Worm (Caenorhabditis elegans) whole organism, L1 larva: ENCODE data around the gene str-146.

ENCODE experiments used
- ceh-63 ChIP-seq: fragments of 200-800 bp; sonication (Bioruptor generic); optimal IDR thresholded peaks from 2 replicates; lab custom pipeline; 2018; ENCODE audit warnings: mild to moderate bottlenecking, missing genetic modification characterization, missing compliant biosample characterization
- dpl-1 ChIP-seq, 3 experiments: fragments of 150-350 bp in 2 of 3; sonication (generic microtip) in 1 of 3; optimal IDR thresholded peaks; 2 replicates each; lab custom pipeline; 2014 to 2017; ENCODE audit warnings: missing biosample characterization in 3 of 3, missing genetic modification characterization in 3 of 3, missing genetic modification reagents in 3 of 3
- elt-2 ChIP-seq: sonication (generic microtip); optimal IDR thresholded peaks from 2 replicates; lab custom pipeline; 2016; ENCODE audit warnings: missing genetic modification characterization, mild to moderate bottlenecking, inconsistent platforms, missing compliant biosample characterization, missing genetic modification reagents
- elt-3 ChIP-seq, 6 experiments: fragments of 150-350 bp in 1 of 6; sonication (generic microtip); optimal IDR thresholded peaks; 2 replicates each; lab custom pipeline; 2017 to 2018; ENCODE audit warnings: missing biosample characterization in 6 of 6, missing genetic modification characterization in 6 of 6, inconsistent platforms in 1 of 6
- hlh-17 ChIP-seq: fragments of 200-800 bp; sonication (Bioruptor generic); optimal IDR thresholded peaks from 2 replicates; lab custom pipeline; 2018; ENCODE audit warnings: missing genetic modification characterization, mild to moderate bottlenecking, missing compliant biosample characterization, moderate library complexity, borderline replicate concordance
- nhr-28 ChIP-seq: fragments of 150-350 bp; optimal IDR thresholded peaks from 2 replicates; lab custom pipeline; 2014; ENCODE audit warnings: missing biosample characterization, missing genetic modification characterization
- skn-1 ChIP-seq: fragments of 150-350 bp; optimal IDR thresholded peaks from 2 replicates; lab custom pipeline; 2014; ENCODE audit warnings: missing biosample characterization, missing genetic modification characterization
- snpc-4 ChIP-seq: fragments of 150-350 bp; optimal IDR thresholded peaks from 2 replicates; lab custom pipeline; 2014; ENCODE audit warnings: missing biosample characterization, missing genetic modification characterization
- unc-62 ChIP-seq: fragments of 150-350 bp; optimal IDR thresholded peaks from 2 replicates; lab custom pipeline; 2014; ENCODE audit warnings: missing biosample characterization, missing genetic modification reagents, missing genetic modification characterization
- zag-1 ChIP-seq: fragments of 150-350 bp; optimal IDR thresholded peaks from 2 replicates; lab custom pipeline; 2014; ENCODE audit warnings: missing biosample characterization, missing genetic modification characterization

ce11 chrV:8130812-8131211 is 35.5 kb upstream of the str-146 start:
- TF ChIP-seq dpl-1 (GFP tag; optimal IDR thresholded peaks at IDR 0.05; lab: Kevin White, UChicago) (no peak), elt-3 (tag; optimal IDR thresholded peaks at IDR 0.05; lab: Kevin White, UChicago) (no peak), unc-62 (GFP tag; lab: Kevin White, UChicago) (no peak), ceh-63 (GFP tag; lab: Kevin White, UChicago) (no peak), skn-1 (no peak), zag-1 (tag; lab: Kevin White, UChicago) (no peak), snpc-4 (tag; lab: Kevin White, UChicago) (no peak), hlh-17 (no peak), elt-2 (tag; lab: Kevin White, UChicago) (no peak), nhr-28 (tag; lab: Kevin White, UChicago) (no peak)
